Worm (Caenorhabditis elegans) whole organism, mixed stage, embryonic: ENCODE data around the gene tbg-1.

Experiments
- M03D4.4 ChIP-seq: sonication (generic microtip); optimal IDR thresholded peaks from 2 replicates; lab custom pipeline; 2017; ENCODE audit warnings: mild to moderate bottlenecking, missing genetic modification characterization, missing compliant biosample characterization
- blmp-1 ChIP-seq: fragments of 150-350 bp; optimal IDR thresholded peaks from 2 replicates; lab custom pipeline; 2014; ENCODE audit warnings: missing biosample characterization, missing genetic modification characterization
- ceh-39 ChIP-seq: fragments of 150-350 bp; optimal IDR thresholded peaks from 2 replicates; lab custom pipeline; 2014; ENCODE audit warnings: missing biosample characterization, missing genetic modification characterization
- ceh-43 ChIP-seq: fragments of 200-800 bp; sonication (Bioruptor generic); optimal IDR thresholded peaks from 2 replicates; lab custom pipeline; 2018; ENCODE audit warnings: mild to moderate bottlenecking, missing genetic modification characterization, moderate library complexity, missing compliant biosample characterization
- ceh-83 ChIP-seq: fragments of 200-800 bp; sonication (Bioruptor generic); optimal IDR thresholded peaks from 2 replicates; lab custom pipeline; 2018; ENCODE audit warnings: mild to moderate bottlenecking, missing genetic modification characterization, missing compliant biosample characterization
- ces-1 ChIP-seq: fragments of 150-350 bp; optimal IDR thresholded peaks from 2 replicates; lab custom pipeline; 2014; ENCODE audit warnings: missing biosample characterization, missing genetic modification reagents, missing genetic modification characterization
- cnd-1 ChIP-seq: fragments of 200-800 bp; sonication (Bioruptor generic); optimal IDR thresholded peaks from 2 replicates; lab custom pipeline; 2018; ENCODE audit warnings: mild to moderate bottlenecking, missing genetic modification characterization, missing compliant biosample characterization
- drap-1 ChIP-seq: fragments of 200-800 bp; sonication (Bioruptor generic); optimal IDR thresholded peaks from 3 replicates; lab custom pipeline; 2018; ENCODE audit warnings: mild to moderate bottlenecking, missing genetic modification characterization, missing compliant biosample characterization
- elt-1 ChIP-seq: sonication (generic microtip); optimal IDR thresholded peaks from 2 replicates; lab custom pipeline; 2017; ENCODE audit warnings: missing genetic modification characterization, mild to moderate bottlenecking, missing compliant biosample characterization, antibody characterized with exemption, moderate library complexity, borderline replicate concordance; ENCODE audit not compliant: insufficient read depth
- elt-3 ChIP-seq: fragments of 150-350 bp; optimal IDR thresholded peaks from 2 replicates; lab custom pipeline; 2014; ENCODE audit warnings: missing biosample characterization, missing genetic modification characterization
- flh-1 ChIP-seq: fragments of 200-800 bp; sonication (Bioruptor generic); optimal IDR thresholded peaks from 2 replicates; lab custom pipeline; 2018; ENCODE audit warnings: mild to moderate bottlenecking, missing genetic modification characterization, moderate library complexity, missing compliant biosample characterization
- ham-2 ChIP-seq: fragments of 200-800 bp; sonication (Bioruptor generic); optimal IDR thresholded peaks from 2 replicates; lab custom pipeline; 2018; ENCODE audit warnings: mild to moderate bottlenecking, missing genetic modification characterization, missing compliant biosample characterization
- hlh-1 ChIP-seq: fragments of 150-350 bp; optimal IDR thresholded peaks from 2 replicates; lab custom pipeline; 2014; ENCODE audit warnings: missing biosample characterization, missing genetic modification reagents, missing genetic modification characterization
- lin-13 ChIP-seq: fragments of 150-350 bp; optimal IDR thresholded peaks from 2 replicates; lab custom pipeline; 2014; ENCODE audit warnings: missing biosample characterization, missing genetic modification characterization
- lin-32 ChIP-seq: fragments of 200-800 bp; sonication (Bioruptor generic); optimal IDR thresholded peaks from 2 replicates; lab custom pipeline; 2018; ENCODE audit warnings: mild to moderate bottlenecking, missing genetic modification characterization, missing compliant biosample characterization
- lsy-2 ChIP-seq: fragments of 150-350 bp; optimal IDR thresholded peaks from 2 replicates; lab custom pipeline; 2014; ENCODE audit warnings: missing biosample characterization, missing genetic modification characterization
- mab-5 ChIP-seq: fragments of 150-350 bp; optimal IDR thresholded peaks from 2 replicates; lab custom pipeline; 2014; ENCODE audit warnings: missing biosample characterization, missing genetic modification characterization
- mep-1 ChIP-seq: fragments of 150-350 bp; optimal IDR thresholded peaks from 2 replicates; lab custom pipeline; 2017; ENCODE audit warnings: missing biosample characterization, missing genetic modification reagents, missing genetic modification characterization, inconsistent platforms
- mls-2 ChIP-seq: sonication (generic microtip); optimal IDR thresholded peaks from 2 replicates; lab custom pipeline; 2016; ENCODE audit warnings: mild to moderate bottlenecking, missing genetic modification characterization, moderate library complexity, missing compliant biosample characterization
- nhr-12 ChIP-seq: fragments of 150-350 bp; optimal IDR thresholded peaks from 2 replicates; lab custom pipeline; 2014; ENCODE audit warnings: missing biosample characterization, missing genetic modification characterization
- nhr-2 ChIP-seq: fragments of 150-350 bp; optimal IDR thresholded peaks from 2 replicates; lab custom pipeline; 2014; ENCODE audit warnings: missing biosample characterization, missing genetic modification characterization
- nhr-237 ChIP-seq: fragments of 150-350 bp; optimal IDR thresholded peaks from 2 replicates; lab custom pipeline; 2014; ENCODE audit warnings: missing biosample characterization, missing genetic modification characterization
- nhr-28 ChIP-seq: fragments of 150-350 bp; optimal IDR thresholded peaks from 2 replicates; lab custom pipeline; 2014; ENCODE audit warnings: missing biosample characterization, missing genetic modification characterization
- nhr-76 ChIP-seq: sonication (generic microtip); optimal IDR thresholded peaks from 2 replicates; lab custom pipeline; 2017; ENCODE audit warnings: missing biosample characterization, missing genetic modification characterization
- pha-4 ChIP-seq: fragments of 150-350 bp; optimal IDR thresholded peaks from 2 replicates; lab custom pipeline; 2018; ENCODE audit warnings: missing biosample characterization, missing genetic modification reagents, missing genetic modification characterization
- sem-2 ChIP-seq: fragments of 200-800 bp; sonication (Bioruptor generic); optimal IDR thresholded peaks from 2 replicates; lab custom pipeline; 2018; ENCODE audit warnings: mild to moderate bottlenecking, missing genetic modification characterization, missing compliant biosample characterization
- snpc-4 ChIP-seq: fragments of 150-350 bp; optimal IDR thresholded peaks from 2 replicates; lab custom pipeline; 2014; ENCODE audit warnings: missing biosample characterization, missing genetic modification characterization
- sptf-1 ChIP-seq: sonication (generic microtip); optimal IDR thresholded peaks from 2 replicates; lab custom pipeline; 2017; ENCODE audit warnings: mild to moderate bottlenecking, missing genetic modification characterization, moderate library complexity, missing compliant biosample characterization
- tbx-8 ChIP-seq: fragments of 200-800 bp; sonication (Bioruptor generic); optimal IDR thresholded peaks from 2 replicates; lab custom pipeline; 2018; ENCODE audit warnings: mild to moderate bottlenecking, missing genetic modification characterization, moderate library complexity, missing compliant biosample characterization
- unc-120 ChIP-seq: sonication (generic microtip); optimal IDR thresholded peaks from 2 replicates; lab custom pipeline; 2017; ENCODE audit warnings: missing genetic modification characterization, missing compliant biosample characterization; ENCODE audit not compliant: poor library complexity, severe bottlenecking
- unc-39 ChIP-seq: fragments of 150-350 bp; optimal IDR thresholded peaks from 2 replicates; lab custom pipeline; 2014; ENCODE audit warnings: missing biosample characterization, missing genetic modification characterization
- unc-62 ChIP-seq: fragments of 150-350 bp; optimal IDR thresholded peaks from 2 replicates; lab custom pipeline; 2014; ENCODE audit warnings: missing biosample characterization, missing genetic modification reagents, missing genetic modification characterization
- zip-8 ChIP-seq: fragments of 150-350 bp; optimal IDR thresholded peaks from 2 replicates; lab custom pipeline; 2014; ENCODE audit warnings: missing biosample characterization, missing genetic modification characterization
- ztf-11 ChIP-seq: fragments of 150-350 bp; optimal IDR thresholded peaks from 2 replicates; lab custom pipeline; 2014; ENCODE audit warnings: missing biosample characterization, missing genetic modification characterization

Gene tbg-1

ce11 chrIII:9658569-9658968, 29.6 kb upstream of the tbg-1 start:
- TF ChIP-seq unc-62 = no peak
- TF ChIP-seq lin-13 (tag; lab: Kevin White, UChicago) = no peak
- no peak for TF ChIP-seq elt-3 (tag; lab: Kevin White, UChicago)
- no peak for TF ChIP-seq ham-2
- no peak for TF ChIP-seq flh-1

- TF ChIP-seq cnd-1 = no peak
- no peak for TF ChIP-seq unc-39
- no peak for TF ChIP-seq flh-1
- TF ChIP-seq zip-8 = no peak
- TF ChIP-seq nhr-237 (tag; lab: Kevin White, UChicago) = no peak
- TF ChIP-seq unc-62 = no peak
- no peak for TF ChIP-seq elt-3 (tag; lab: Kevin White, UChicago)
- TF ChIP-seq ceh-39 = no peak
- TF ChIP-seq snpc-4 = no peak
- TF ChIP-seq blmp-1 (tag; lab: Kevin White, UChicago) = no peak
- TF ChIP-seq unc-120 (tag; lab: Kevin White, UChicago) = no peak
- TF ChIP-seq nhr-76 (tag; lab: Kevin White, UChicago) = no peak
These were observed 26.8 kb upstream of the tbg-1 start, which contains the start of gene C15H7.4 for ce11 chrIII:9655802-9656201. Gene C15H7.4 (minus strand): TSS chrIII:9655902.

DNA sequence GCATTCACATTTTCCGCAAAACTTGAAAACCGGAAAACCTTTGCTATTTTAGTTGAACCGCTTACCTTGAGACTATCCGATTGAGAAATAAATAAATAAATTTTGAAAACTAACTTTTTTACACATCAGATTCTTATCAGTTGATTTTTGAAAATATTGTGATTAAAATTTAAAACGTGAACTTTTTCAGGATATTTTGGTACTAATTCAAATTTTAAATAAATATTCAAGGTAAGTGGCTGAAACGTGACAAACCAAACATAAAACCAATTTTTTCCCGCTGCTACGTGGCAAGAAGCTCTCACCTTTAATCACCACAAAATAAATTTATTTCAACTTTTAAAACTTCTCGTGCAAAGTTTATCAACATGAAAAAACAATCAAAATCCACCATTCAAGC, 22.9 kb upstream of the tbg-1 start, which contains the start of gene C15H7.3:
Gene C15H7.3, minus strand, starts transcription at position 101 of the 400 bp plus-strand sequence.
- TF ChIP-seq nhr-76 (tag; lab: Kevin White, UChicago) (no peak), snpc-4 (no peak), ces-1 (no peak), ceh-39 (no peak), sem-2 (GFP tag; lab: Kevin White, UChicago) (no peak), mep-1 (tag; lab: Kevin White, UChicago) (no peak), ceh-83 (GFP tag; lab: Kevin White, UChicago) (no peak), nhr-28 (tag; lab: Kevin White, UChicago) (no peak), blmp-1 (tag; lab: Kevin White, UChicago) (no peak), lin-32 (GFP tag; lab: Kevin White, UChicago) (no peak), unc-120 (tag; lab: Kevin White, UChicago) (no peak), sptf-1 (tag; lab: Kevin White, UChicago) (no peak), unc-39 (no peak)
- TF ChIP-seq, all 35 proteins: peak for 0

DNA sequence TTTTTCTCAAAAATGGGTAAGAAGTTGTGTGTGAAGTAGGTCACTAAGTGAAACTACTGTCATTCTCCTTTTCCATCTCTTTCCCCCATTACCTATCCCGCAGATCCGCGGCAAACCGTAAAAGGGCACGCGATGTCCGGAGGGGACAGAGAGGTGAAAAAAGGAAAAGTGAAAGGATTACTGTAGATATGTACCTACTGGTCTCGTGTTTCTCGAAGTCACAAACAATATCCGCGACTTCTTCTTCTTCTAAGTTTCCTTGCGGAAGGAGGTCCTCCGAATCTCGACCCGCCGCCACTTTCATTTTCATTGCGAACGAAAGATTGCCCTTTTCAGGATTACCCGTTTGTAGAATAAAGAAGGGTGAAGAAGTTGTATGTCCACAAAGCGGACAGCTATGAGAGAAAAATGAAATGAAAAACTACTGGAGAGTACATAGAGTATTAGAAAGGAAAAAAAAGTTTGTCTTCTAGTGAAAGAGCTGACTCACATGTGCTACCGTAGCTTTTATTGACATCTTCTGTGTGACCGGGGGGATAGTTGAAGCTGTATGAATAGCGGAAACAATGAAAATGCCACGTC, 17.6 kb upstream of the tbg-1 start:
- peak; percentile 37 for TF ChIP-seq lsy-2 (tag; lab: Kevin White, UChicago)
- TF ChIP-seq flh-1 = no peak
- TF ChIP-seq sptf-1 (tag; lab: Kevin White, UChicago) = no peak
- no peak for TF ChIP-seq ceh-43 (GFP tag; lab: Kevin White, UChicago)
- no peak for TF ChIP-seq cnd-1
- TF ChIP-seq pha-4 (tag; lab: Kevin White, UChicago) = no peak
- no peak for TF ChIP-seq unc-39
- no peak for TF ChIP-seq mab-5 (tag; lab: Kevin White, UChicago)
- TF ChIP-seq elt-1 (tag; lab: Kevin White, UChicago) = no peak
- no peak for TF ChIP-seq unc-120 (tag; lab: Kevin White, UChicago)
- no peak for TF ChIP-seq lin-32 (GFP tag; lab: Kevin White, UChicago)
- no peak for TF ChIP-seq M03D4.4 (tag; lab: Kevin White, UChicago)
- peak; percentile 3 for TF ChIP-seq mep-1 (tag; lab: Kevin White, UChicago)
- TF ChIP-seq nhr-76 (tag; lab: Kevin White, UChicago) = no peak
- no peak for TF ChIP-seq nhr-2 (tag; lab: Kevin White, UChicago)
- TF ChIP-seq mls-2 (tag; lab: Kevin White, UChicago) = no peak
- TF ChIP-seq hlh-1 (tag; lab: Kevin White, UChicago) = no peak
- TF ChIP-seq ceh-39 = no peak
- TF ChIP-seq tbx-8 (GFP tag; lab: Kevin White, UChicago) = no peak
- no peak for TF ChIP-seq unc-62
- TF ChIP-seq blmp-1 (tag; lab: Kevin White, UChicago) = peak; percentile 94
- peak; percentile 60 for TF ChIP-seq ham-2
- no peak for TF ChIP-seq snpc-4
- TF ChIP-seq nhr-28 (tag; lab: Kevin White, UChicago) = no peak
- no peak for TF ChIP-seq zip-8
- no peak for TF ChIP-seq ztf-11 (tag; lab: Kevin White, UChicago)
- TF ChIP-seq drap-1 (GFP tag; lab: Kevin White, UChicago) = no peak
- no peak for TF ChIP-seq ceh-83 (GFP tag; lab: Kevin White, UChicago)
- TF ChIP-seq ces-1 = no peak
- TF ChIP-seq elt-3 (tag; lab: Kevin White, UChicago) = no peak
- no peak for TF ChIP-seq nhr-12
